Fruit fly (Drosophila melanogaster) S2 (cell line): ENCODE measurements around the gene CG4617.

Source experiments
- CG8478 ChIP-seq: fragments of >200 bp; optimal IDR thresholded peaks from 2 replicates; lab custom pipeline; 2018
- CTCF ChIP-seq, 2 experiments: fragments of >200 bp; optimal IDR thresholded peaks; 2 replicates each; lab custom pipeline; 2018

dm6 chrX:7137423-7137822, 33.1 kb upstream of the CG4617 start, which contains the start of gene Cph:
- TF ChIP-seq CG8478 (lab: Kevin White, UChicago) (no peak), CTCF (optimal IDR thresholded peaks at IDR 0.05; lab: Kevin White, UChicago) (no peak)
